Fruit fly (Drosophila melanogaster): ENCODE results near the gene CG5004.

The CG5004 gene

dm6 chrX:17174115-17174514, 66.7 kb downstream of the CG5004 start (continued):
- TF ChIP-seq CoRest (tag; optimal IDR thresholded peaks at IDR 0.05) (no peak), gro (GFP tag; optimal IDR thresholded peaks at IDR 0.05) (no peak), CG42726 (GFP tag; IDR thresholded peaks at IDR 0.05; ENCODE audit: partially characterized antibody) (no peak), pros (GFP tag; optimal IDR thresholded peaks at IDR 0.05) (no peak), Ptx1 (GFP tag; IDR thresholded peaks at IDR 0.05) (peak; percentile 35), gsb-n (tag; optimal IDR thresholded peaks at IDR 0.05) (peak; percentile 40), Optix (GFP tag; IDR thresholded peaks at IDR 0.05) (no peak), ap (GFP tag; IDR thresholded peaks at IDR 0.05) (no peak), emc (GFP tag; optimal IDR thresholded peaks at IDR 0.05) (no peak), Mes4 (GFP tag; optimal IDR thresholded peaks at IDR 0.05) (no peak), lab (GFP tag; optimal IDR thresholded peaks at IDR 0.05) (peak; percentile 11), CG30403 (GFP tag; optimal IDR thresholded peaks at IDR 0.05) (no peak), CG1233 (GFP tag; optimal IDR thresholded peaks at IDR 0.05) (no peak), CG4360 (GFP tag; IDR thresholded peaks at IDR 0.05) (no peak), Rx (GFP tag; IDR thresholded peaks at IDR 0.05) (peak; percentile 46; the same call in 1 of the 2 replicates), Myb (GFP tag; optimal IDR thresholded peaks at IDR 0.05) (no peak), Asciz (GFP tag; optimal IDR thresholded peaks at IDR 0.05) (peak; percentile 20), zen (tag; optimal IDR thresholded peaks at IDR 0.05) (no peak), aop (GFP tag; IDR thresholded peaks at IDR 0.05) (no peak), wek (GFP tag; optimal IDR thresholded peaks at IDR 0.05) (no peak), Adf1 (GFP tag; IDR thresholded peaks at IDR 0.05) (no peak), Atf-2 (GFP tag; optimal IDR thresholded peaks at IDR 0.05) (no peak), Bgb (GFP tag; IDR thresholded peaks at IDR 0.05; ENCODE audit: partially characterized antibody) (no peak), CG1602 (GFP tag; optimal IDR thresholded peaks at IDR 0.05) (no peak), Dll (GFP tag; IDR thresholded peaks at IDR 0.05; ENCODE audit: partially characterized antibody) (no peak), Doc3 (GFP tag; IDR thresholded peaks at IDR 0.05; ENCODE audit: partially characterized antibody) (no peak), gcm2 (GFP tag; optimal IDR thresholded peaks at IDR 0.05) (no peak), CG8944 (GFP tag; optimal IDR thresholded peaks at IDR 0.05) (no peak), CG4424 (GFP tag; optimal IDR thresholded peaks at IDR 0.05) (peak; percentile 5), CG10979 (tag; optimal IDR thresholded peaks at IDR 0.05) (peak; percentile 51), dysf (GFP tag; IDR thresholded peaks at IDR 0.05) (peak; percentile 34; the same call in 1 of the 3 replicates), sens (GFP tag) (no peak), jing (GFP tag; optimal IDR thresholded peaks at IDR 0.05) (no peak), lmd (GFP tag; IDR thresholded peaks at IDR 0.05) (peak; percentile 17; the same call in 1 of the 2 replicates), CG10431 (GFP tag; optimal IDR thresholded peaks at IDR 0.05) (no peak), CG8388 (GFP tag; optimal IDR thresholded peaks at IDR 0.05) (peak; percentile 39), nerfin-1 (tag; optimal IDR thresholded peaks at IDR 0.05) (no peak), gce (GFP tag; IDR thresholded peaks at IDR 0.05) (no peak), org-1 (GFP tag; optimal IDR thresholded peaks at IDR 0.05) (no peak), Bdp1 (GFP tag; optimal IDR thresholded peaks at IDR 0.05) (no peak), dpn (GFP tag; optimal IDR thresholded peaks at IDR 0.05) (no peak), CG4328 (GFP tag; optimal IDR thresholded peaks at IDR 0.05) (no peak), Ada2b (GFP tag; IDR thresholded peaks at IDR 0.05) (no peak), CG13775 (GFP tag; optimal IDR thresholded peaks at IDR 0.05) (no peak), Drgx (GFP tag; IDR thresholded peaks at IDR 0.05) (peak; percentile 55), ind (GFP tag; optimal IDR thresholded peaks at IDR 0.05) (peak; percentile 1), CG7839 (tag; optimal IDR thresholded peaks at IDR 0.05) (no peak), CG13624 (GFP tag; optimal IDR thresholded peaks at IDR 0.05) (no peak), gt (GFP tag; IDR thresholded peaks at IDR 0.05) (no peak), Dip2 (GFP tag; IDR thresholded peaks at IDR 0.05) (no peak), CG14667 (GFP tag; IDR thresholded peaks at IDR 0.05) (no peak), Doc2 (GFP tag; IDR thresholded peaks at IDR 0.05) (no peak)

Data from whole organism, embryonic.